Fruit fly (Drosophila melanogaster): ENCODE data around the gene CG5565.

Gene CG5565

DNA sequence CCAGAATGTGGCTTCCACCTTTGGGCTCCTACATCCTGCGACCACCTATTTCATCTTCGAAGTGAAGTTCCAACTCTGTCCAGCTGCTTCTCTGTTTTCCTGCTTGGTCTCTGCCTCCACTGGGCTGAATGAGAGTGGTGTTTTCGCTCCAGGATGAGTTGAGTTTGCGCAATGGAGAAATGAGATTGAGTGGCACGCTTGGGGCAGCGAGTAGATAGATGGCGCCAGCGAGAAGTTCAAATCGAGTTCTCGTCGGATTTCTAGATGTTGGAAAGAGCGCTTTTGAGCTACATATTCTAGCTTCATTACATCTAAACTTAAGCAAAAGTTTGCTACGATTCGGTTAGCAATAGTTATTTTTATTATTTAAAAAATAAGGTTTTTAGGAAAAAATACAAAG lies 9.7 kb downstream of the CG5565 start:
- no peak for TF ChIP-seq Dif (GFP tag; optimal IDR thresholded peaks at IDR 0.05; ENCODE audit: partially characterized antibody)
- TF ChIP-seq foxo (GFP tag; optimal IDR thresholded peaks at IDR 0.05): no peak

dm6 chr2L:1344071-1344470 lies 11.7 kb downstream of the CG5565 start, which contains the start of the genes CG33922 and Cdlc2:
Gene CG33922, minus strand, starts transcription at chr2L:1344171.
Gene Cdlc2, plus strand, starts transcription at chr2L:1344400.
- TF ChIP-seq Rel (GFP tag; optimal IDR thresholded peaks at IDR 0.05) (no peak), Rel (tag; optimal IDR thresholded peaks at IDR 0.05) (no peak), foxo (GFP tag; optimal IDR thresholded peaks at IDR 0.05) (no peak), woc (GFP tag; optimal IDR thresholded peaks at IDR 0.05) (no peak), HLH106 (tag; optimal IDR thresholded peaks at IDR 0.05) (no peak), Hr78 (GFP tag; optimal IDR thresholded peaks at IDR 0.05) (no peak), CG9705 (GFP tag; optimal IDR thresholded peaks at IDR 0.05) (no peak), fru (GFP tag; optimal IDR thresholded peaks at IDR 0.05) (no peak), ey (GFP tag; optimal IDR thresholded peaks at IDR 0.05) (no peak), sv (GFP tag; optimal IDR thresholded peaks at IDR 0.05) (no peak), br (GFP tag; optimal IDR thresholded peaks at IDR 0.05) (no peak), psq (GFP tag; optimal IDR thresholded peaks at IDR 0.05) (no peak), dmrt93B (GFP tag; optimal IDR thresholded peaks at IDR 0.05) (no peak), dsf (GFP tag; optimal IDR thresholded peaks at IDR 0.05; ENCODE audit: borderline replicate concordance) (no peak)

DNA sequence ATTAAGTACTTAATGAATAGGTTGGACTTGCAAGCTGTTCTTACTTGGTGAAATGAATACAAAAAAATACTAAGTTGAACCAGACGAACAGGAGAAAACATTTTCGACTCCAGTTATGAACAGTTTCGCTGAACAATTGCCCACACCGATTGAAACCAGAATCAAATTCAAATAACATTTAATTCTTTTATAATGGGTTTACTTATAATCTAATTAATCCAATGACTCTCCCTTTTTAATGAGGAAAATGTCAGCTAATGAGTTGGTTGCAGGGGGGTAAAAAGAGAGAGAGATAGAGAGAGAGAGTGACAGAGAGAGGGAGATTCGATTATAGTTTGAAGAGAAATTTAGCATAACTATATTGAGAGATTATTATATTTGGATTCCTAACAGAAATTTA lies 13.7 kb downstream of the CG5565 start, which contains the start of gene CG33923:
Gene CG33923, minus strand, starts transcription at position 101 of the 400 bp plus-strand sequence.
- no peak for TF ChIP-seq foxo (GFP tag; optimal IDR thresholded peaks at IDR 0.05)
- TF ChIP-seq jim (GFP tag; optimal IDR thresholded peaks at IDR 0.05): no peak
- no peak for TF ChIP-seq Hr83 (GFP tag; optimal IDR thresholded peaks at IDR 0.05; ENCODE audit: poor library complexity, severe bottlenecking)
- no peak for TF ChIP-seq tai (GFP tag; optimal IDR thresholded peaks at IDR 0.05)
- TF ChIP-seq Sp1 (GFP tag; optimal IDR thresholded peaks at IDR 0.05): no peak
- TF ChIP-seq HLH106 (tag; optimal IDR thresholded peaks at IDR 0.05): no peak
- TF ChIP-seq Abd-B (GFP tag; optimal IDR thresholded peaks at IDR 0.05): no peak
- TF ChIP-seq pan (optimal IDR thresholded peaks at IDR 0.05): no peak
- no peak for TF ChIP-seq rgr (GFP tag; optimal IDR thresholded peaks at IDR 0.05)
- TF ChIP-seq CrebA (GFP tag; optimal IDR thresholded peaks at IDR 0.05; ENCODE audit: borderline replicate concordance): no peak
- TF ChIP-seq psq (GFP tag; optimal IDR thresholded peaks at IDR 0.05): no peak
- no peak for TF ChIP-seq sage (GFP tag; optimal IDR thresholded peaks at IDR 0.05)
- TF ChIP-seq h (GFP tag; optimal IDR thresholded peaks at IDR 0.05): no peak
- TF ChIP-seq dl (GFP tag; optimal IDR thresholded peaks at IDR 0.05; ENCODE audit: insufficient read depth in 1 of 2, partially characterized antibody in 2 of 2): no peak

DNA sequence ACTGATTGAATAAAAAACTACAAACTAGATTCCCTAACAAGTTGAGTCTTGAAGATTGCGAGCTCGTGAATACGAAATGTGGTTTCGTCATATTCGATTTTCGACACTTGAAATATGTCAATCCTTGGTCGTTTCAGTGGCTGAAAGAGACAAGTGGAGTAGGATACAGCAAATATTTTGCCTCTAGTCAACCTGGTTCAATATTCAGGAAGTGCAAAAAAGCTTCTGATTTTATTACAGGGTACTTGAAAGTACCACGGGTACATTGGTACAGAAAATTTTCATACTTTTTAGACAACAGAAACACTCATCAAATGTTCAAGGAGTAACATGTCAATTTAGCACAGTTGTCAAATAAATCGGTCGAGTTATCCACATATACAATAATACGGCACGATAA lies 21.9 kb downstream of the CG5565 start, which contains the start of gene CG5440:
Gene CG5440, plus strand, starts transcription at position 301 of the 400 bp plus-strand sequence.
- TF ChIP-seq CrebA (GFP tag; optimal IDR thresholded peaks at IDR 0.05; ENCODE audit: borderline replicate concordance): no peak
- TF ChIP-seq HLH106 (tag; optimal IDR thresholded peaks at IDR 0.05): no peak
- TF ChIP-seq CG9705 (GFP tag; optimal IDR thresholded peaks at IDR 0.05): no peak
- no peak for TF ChIP-seq dsf (GFP tag; optimal IDR thresholded peaks at IDR 0.05; ENCODE audit: borderline replicate concordance)
- TF ChIP-seq Myc (optimal IDR thresholded peaks at IDR 0.05): no peak
- no peak for TF ChIP-seq dl (GFP tag; optimal IDR thresholded peaks at IDR 0.05; ENCODE audit: insufficient read depth in 1 of 2, partially characterized antibody in 2 of 2)
- TF ChIP-seq tai (GFP tag; optimal IDR thresholded peaks at IDR 0.05): no peak
- TF ChIP-seq fru (GFP tag; optimal IDR thresholded peaks at IDR 0.05): no peak
- no peak for TF ChIP-seq rgr (GFP tag; optimal IDR thresholded peaks at IDR 0.05)
- TF ChIP-seq pan (optimal IDR thresholded peaks at IDR 0.05): no peak
- no peak for TF ChIP-seq ey (GFP tag; optimal IDR thresholded peaks at IDR 0.05)
- no peak for TF ChIP-seq Hr83 (GFP tag; optimal IDR thresholded peaks at IDR 0.05; ENCODE audit: poor library complexity, severe bottlenecking)
- TF ChIP-seq OdsH (GFP tag; optimal IDR thresholded peaks at IDR 0.05): no peak
- no peak for TF ChIP-seq h (GFP tag; optimal IDR thresholded peaks at IDR 0.05)

- TF ChIP-seq dmrt93B (GFP tag; optimal IDR thresholded peaks at IDR 0.05) (no peak), foxo (GFP tag; optimal IDR thresholded peaks at IDR 0.05) (no peak), Rel (GFP tag; optimal IDR thresholded peaks at IDR 0.05) (no peak), Rel (tag; optimal IDR thresholded peaks at IDR 0.05) (no peak), tai (GFP tag; optimal IDR thresholded peaks at IDR 0.05) (no peak), fru (GFP tag; optimal IDR thresholded peaks at IDR 0.05) (no peak), HLH106 (tag; optimal IDR thresholded peaks at IDR 0.05) (no peak), Mio (GFP tag; optimal IDR thresholded peaks at IDR 0.05) (no peak), Vsx2 (GFP tag; optimal IDR thresholded peaks at IDR 0.05; ENCODE audit: partially characterized antibody) (no peak), br (GFP tag; optimal IDR thresholded peaks at IDR 0.05) (no peak), Dfd (GFP tag; optimal IDR thresholded peaks at IDR 0.05) (no peak), dl (GFP tag; optimal IDR thresholded peaks at IDR 0.05; ENCODE audit: insufficient read depth in 1 of 2, partially characterized antibody in 2 of 2) (no peak), psq (GFP tag; optimal IDR thresholded peaks at IDR 0.05) (no peak), Myc (optimal IDR thresholded peaks at IDR 0.05) (no peak), woc (GFP tag; optimal IDR thresholded peaks at IDR 0.05) (no peak), pan (optimal IDR thresholded peaks at IDR 0.05) (no peak), sage (GFP tag; optimal IDR thresholded peaks at IDR 0.05) (no peak), Hr78 (GFP tag; optimal IDR thresholded peaks at IDR 0.05) (no peak), Abd-B (GFP tag; optimal IDR thresholded peaks at IDR 0.05) (no peak)
Observed at dm6 chr2L:1328861-1329260, 26.9 kb downstream of the CG5565 start, which contains the start of gene a5. Gene a5, plus strand, starts transcription at chr2L:1329161.
